Fruit fly (Drosophila melanogaster) whole organism, embryonic: ENCODE results near the gene Mink.
A peak's percentile ranks its signal among the peaks of the same experiment; 100 is the strongest.

ENCODE experiments used
- Adf1 ChIP-seq: fragments of 200-800 bp; sonication (Bioruptor generic); IDR thresholded peaks from 2 replicates; pipeline ENCODE4 v1.3.6; 2022; ENCODE audit warnings: missing biosample characterization, missing genetic modification characterization
- Asciz ChIP-seq: fragments of 200-800 bp; sonication (Bioruptor generic); optimal IDR thresholded peaks from 2 replicates; lab custom pipeline; 2017; ENCODE audit warnings: missing biosample characterization, mild to moderate bottlenecking, missing genetic modification characterization, missing genetic modification reagents
- Bgb ChIP-seq: fragments of 200-800 bp; sonication (Bioruptor generic); IDR thresholded peaks from 2 replicates; pipeline ENCODE4 v1.3.6; 2022; ENCODE audit warnings: missing biosample characterization, missing genetic modification characterization; ENCODE audit not compliant: partially characterized antibody
- CG11247 ChIP-seq: fragments of 200-800 bp; sonication (Bioruptor generic); IDR thresholded peaks from 2 replicates; pipeline ENCODE4 v1.3.6; 2022; ENCODE audit warnings: missing biosample characterization, missing genetic modification characterization
- CG11696 ChIP-seq: fragments of 200-800 bp; sonication (Bioruptor generic); IDR thresholded peaks from 2 replicates; pipeline ENCODE4 v1.3.6; 2022; ENCODE audit warnings: missing biosample characterization, missing genetic modification characterization
- CG1603 ChIP-seq: fragments of 200-800 bp; sonication (Bioruptor generic); optimal IDR thresholded peaks from 2 replicates; lab custom pipeline; 2019; ENCODE audit warnings: missing biosample characterization, mild to moderate bottlenecking, missing genetic modification characterization, moderate library complexity
- CG1647 ChIP-seq: fragments of 200-800 bp; sonication (Bioruptor generic); optimal IDR thresholded peaks from 3 replicates; lab custom pipeline; 2016; ENCODE audit warnings: missing biosample characterization, missing genetic modification characterization
- CG16863 ChIP-seq: fragments of 200-800 bp; sonication (Bioruptor generic); optimal IDR thresholded peaks from 3 replicates; lab custom pipeline; 2016; ENCODE audit warnings: missing biosample characterization, missing genetic modification characterization
- CG1832 ChIP-seq: fragments of 200-800 bp; sonication (Bioruptor generic); optimal IDR thresholded peaks from 2 replicates; lab custom pipeline; 2017; ENCODE audit warnings: missing biosample characterization, mild to moderate bottlenecking, missing genetic modification characterization, inconsistent platforms
- CG18599 ChIP-seq: fragments of 200-800 bp; sonication (Bioruptor generic); optimal IDR thresholded peaks from 3 replicates; lab custom pipeline; 2017; ENCODE audit warnings: missing biosample characterization, missing genetic modification characterization, mild to moderate bottlenecking, moderate library complexity, missing genetic modification reagents
- CG2120 ChIP-seq: fragments of 200-800 bp; sonication (Bioruptor generic); optimal IDR thresholded peaks from 3 replicates; lab custom pipeline; 2016; ENCODE audit warnings: missing biosample characterization, missing genetic modification characterization
- CG30403 ChIP-seq: fragments of 200-800 bp; sonication (Bioruptor generic); optimal IDR thresholded peaks from 3 replicates; lab custom pipeline; 2016; ENCODE audit warnings: missing biosample characterization, missing genetic modification characterization
- CG3065 ChIP-seq: fragments of 200-800 bp; sonication (Bioruptor generic); optimal IDR thresholded peaks from 2 replicates; lab custom pipeline; 2016; ENCODE audit warnings: missing biosample characterization, missing genetic modification characterization
- CG3407 ChIP-seq: fragments of 200-800 bp; sonication (Bioruptor generic); optimal IDR thresholded peaks from 2 replicates; lab custom pipeline; 2018; ENCODE audit warnings: missing biosample characterization, mild to moderate bottlenecking, missing genetic modification characterization
- CG6175 ChIP-seq: fragments of 200-800 bp; sonication (Bioruptor generic); IDR thresholded peaks from 3 replicates; pipeline ENCODE4 v1.3.6; 2022; ENCODE audit warnings: missing biosample characterization, missing genetic modification characterization
- CG7786 ChIP-seq: fragments of 200-800 bp; sonication (Bioruptor generic); optimal IDR thresholded peaks from 2 replicates; lab custom pipeline; 2016; ENCODE audit warnings: missing biosample characterization, missing genetic modification characterization
- CG8944 ChIP-seq: fragments of 200-800 bp; sonication (Bioruptor generic); optimal IDR thresholded peaks from 3 replicates; lab custom pipeline; 2016; ENCODE audit warnings: missing biosample characterization, missing genetic modification characterization
- CG9437 ChIP-seq: fragments of 200-800 bp; sonication (Bioruptor generic); optimal IDR thresholded peaks from 2 replicates; lab custom pipeline; 2018; ENCODE audit warnings: missing biosample characterization, mild to moderate bottlenecking, missing genetic modification characterization
- CG9609 ChIP-seq: fragments of 200-800 bp; sonication (Bioruptor generic); optimal IDR thresholded peaks from 3 replicates; lab custom pipeline; 2016; ENCODE audit warnings: missing biosample characterization, missing genetic modification characterization
- CHES-1-like ChIP-seq: fragments of 200-800 bp; sonication (Bioruptor generic); optimal IDR thresholded peaks from 2 replicates; lab custom pipeline; 2016; ENCODE audit warnings: missing biosample characterization, missing genetic modification characterization
- CTCF ChIP-seq: fragments of 200-800 bp; sonication (Bioruptor generic); optimal IDR thresholded peaks from 2 replicates; lab custom pipeline; 2017; ENCODE audit warnings: missing biosample characterization, mild to moderate bottlenecking, missing genetic modification characterization, moderate library complexity
- Dip3 ChIP-seq: fragments of 200-800 bp; sonication (Bioruptor generic); optimal IDR thresholded peaks from 3 replicates; lab custom pipeline; 2016; ENCODE audit warnings: missing biosample characterization, missing genetic modification characterization
- Elba2 ChIP-seq: fragments of 200-800 bp; sonication (Bioruptor generic); optimal IDR thresholded peaks from 3 replicates; lab custom pipeline; 2016; ENCODE audit warnings: missing biosample characterization, missing genetic modification characterization
- Ets65A ChIP-seq: fragments of 200-800 bp; sonication (Bioruptor generic); peaks from one replicate; lab custom pipeline; 2016; ENCODE audit warnings: missing biosample characterization, missing genetic modification characterization
- Hr78 ChIP-seq, 2 experiments: fragments of 200-800 bp in 1 of 2; fragments of >200 bp in 1 of 2; sonication (Bioruptor generic) in 1 of 2; optimal IDR thresholded peaks; 2 replicates each; lab custom pipeline; 2017 to 2019; ENCODE audit warnings: missing biosample characterization in 2 of 2, missing genetic modification characterization in 2 of 2, mild to moderate bottlenecking in 1 of 2, moderate library complexity in 1 of 2
- MESR4 ChIP-seq: fragments of 200-800 bp; sonication (Bioruptor generic); optimal IDR thresholded peaks from 2 replicates; lab custom pipeline; 2018; ENCODE audit warnings: missing biosample characterization, mild to moderate bottlenecking, missing genetic modification characterization, moderate library complexity
- Rx ChIP-seq: fragments of 200-800 bp; sonication (Bioruptor generic); IDR thresholded peaks from 2 replicates; pipeline ENCODE4 v1.3.6; 2022; ENCODE audit warnings: missing biosample characterization, missing genetic modification characterization
- Sry-β ChIP-seq: fragments of 200-800 bp; sonication (Bioruptor generic); optimal IDR thresholded peaks from 2 replicates; lab custom pipeline; 2018; ENCODE audit warnings: missing biosample characterization, mild to moderate bottlenecking, missing genetic modification characterization, moderate library complexity
- Ssrp ChIP-seq: fragments of 200-800 bp; sonication (Bioruptor generic); optimal IDR thresholded peaks from 2 replicates; lab custom pipeline; 2018; ENCODE audit warnings: missing biosample characterization, mild to moderate bottlenecking, missing genetic modification characterization, moderate library complexity
- TFAM ChIP-seq: fragments of 200-800 bp; sonication (Bioruptor generic); optimal IDR thresholded peaks from 2 replicates; lab custom pipeline; 2017; ENCODE audit warnings: missing biosample characterization, missing genetic modification characterization, inconsistent platforms
- Tbp ChIP-seq: fragments of >200 bp; optimal IDR thresholded peaks from 2 replicates; lab custom pipeline; 2018; ENCODE audit warnings: missing biosample characterization, missing genetic modification characterization
- abd-A ChIP-seq: fragments of 200-800 bp; sonication (Bioruptor generic); optimal IDR thresholded peaks from 3 replicates; lab custom pipeline; 2019; ENCODE audit warnings: missing biosample characterization, mild to moderate bottlenecking, missing genetic modification characterization, moderate library complexity
- cas ChIP-seq: fragments of 200-800 bp; sonication (Bioruptor generic); IDR thresholded peaks from 2 replicates; pipeline ENCODE4 v1.3.6; 2022; ENCODE audit warnings: missing biosample characterization, missing genetic modification characterization
- caup ChIP-seq: fragments of 200-800 bp; sonication (Bioruptor generic); optimal IDR thresholded peaks from 3 replicates; lab custom pipeline; 2017; ENCODE audit warnings: missing biosample characterization, mild to moderate bottlenecking, missing genetic modification characterization, moderate library complexity; ENCODE audit not compliant: severe bottlenecking
- dati ChIP-seq: fragments of 200-800 bp; sonication (Bioruptor generic); IDR thresholded peaks from 2 replicates; pipeline ENCODE4 v1.3.6; 2022; ENCODE audit warnings: missing biosample characterization, missing genetic modification characterization
- dpn ChIP-seq, 2 experiments: fragments of 200-800 bp; sonication (Bioruptor generic); optimal IDR thresholded peaks; 3 replicates each; lab custom pipeline; 2016; ENCODE audit warnings: missing biosample characterization in 2 of 2, missing genetic modification characterization in 2 of 2
- ewg ChIP-seq: fragments of 200-800 bp; sonication (Bioruptor generic); optimal IDR thresholded peaks from 3 replicates; lab custom pipeline; 2017; ENCODE audit warnings: mild to moderate bottlenecking, missing biosample characterization, missing genetic modification reagents, missing genetic modification characterization
- fd96Cb ChIP-seq: fragments of 200-800 bp; sonication (Bioruptor generic); optimal IDR thresholded peaks from 2 replicates; lab custom pipeline; 2018; ENCODE audit warnings: missing biosample characterization, mild to moderate bottlenecking, missing genetic modification characterization, moderate library complexity
- gce ChIP-seq: fragments of 200-800 bp; sonication (Bioruptor generic); IDR thresholded peaks from 3 replicates; pipeline ENCODE4 v1.3.6; 2022; ENCODE audit warnings: missing biosample characterization, missing genetic modification characterization
- klu ChIP-seq: fragments of 200-800 bp; sonication (Bioruptor generic); IDR thresholded peaks from 2 replicates; pipeline ENCODE4 v1.3.6; 2022; ENCODE audit warnings: missing biosample characterization, missing genetic modification characterization
- pan ChIP-seq, 4 experiments: fragments of >200 bp in 3 of 4; fragments of 200-800 bp in 1 of 4; sonication (Bioruptor generic) in 1 of 4; optimal IDR thresholded peaks in 3 of 4; IDR thresholded peaks in 1 of 4; 2 replicates each; pipeline versions ENCODE4 v1.3.6 to Lab custom; 2017 to 2022; ENCODE audit warnings: missing biosample characterization in 2 of 4, missing genetic modification characterization in 2 of 4, mixed read lengths in 1 of 4
- sim ChIP-seq: fragments of 200-800 bp; sonication (Bioruptor generic); IDR thresholded peaks from 2 replicates; pipeline ENCODE4 v1.3.6; 2022; ENCODE audit warnings: missing biosample characterization, missing genetic modification characterization
- sima ChIP-seq: fragments of 200-800 bp; sonication (Bioruptor generic); optimal IDR thresholded peaks from 2 replicates; lab custom pipeline; 2016; ENCODE audit warnings: missing biosample characterization, missing genetic modification characterization
- sqz ChIP-seq: fragments of 200-800 bp; sonication (Bioruptor generic); optimal IDR thresholded peaks from 3 replicates; lab custom pipeline; 2018; ENCODE audit warnings: missing biosample characterization, mild to moderate bottlenecking, missing genetic modification characterization
- sr ChIP-seq: fragments of 200-800 bp; sonication (Bioruptor generic); IDR thresholded peaks from 3 replicates; pipeline ENCODE4 v1.3.6; 2022; ENCODE audit warnings: missing biosample characterization, missing genetic modification characterization
- tin ChIP-seq: fragments of 200-800 bp; sonication (Bioruptor generic); optimal IDR thresholded peaks from 3 replicates; lab custom pipeline; 2016; ENCODE audit warnings: missing biosample characterization, missing genetic modification characterization
- vvl ChIP-seq: fragments of 200-800 bp; sonication (Bioruptor generic); IDR thresholded peaks from 2 replicates; pipeline ENCODE4 v1.3.6; 2022; ENCODE audit warnings: missing biosample characterization, missing genetic modification characterization
- yki ChIP-seq: fragments of >200 bp; optimal IDR thresholded peaks from 3 replicates; lab custom pipeline; 2018
- zfh2 ChIP-seq: fragments of 200-800 bp; sonication (Bioruptor generic); optimal IDR thresholded peaks from 2 replicates; lab custom pipeline; 2016; ENCODE audit warnings: missing biosample characterization, missing genetic modification characterization

Mink gene

DNA sequence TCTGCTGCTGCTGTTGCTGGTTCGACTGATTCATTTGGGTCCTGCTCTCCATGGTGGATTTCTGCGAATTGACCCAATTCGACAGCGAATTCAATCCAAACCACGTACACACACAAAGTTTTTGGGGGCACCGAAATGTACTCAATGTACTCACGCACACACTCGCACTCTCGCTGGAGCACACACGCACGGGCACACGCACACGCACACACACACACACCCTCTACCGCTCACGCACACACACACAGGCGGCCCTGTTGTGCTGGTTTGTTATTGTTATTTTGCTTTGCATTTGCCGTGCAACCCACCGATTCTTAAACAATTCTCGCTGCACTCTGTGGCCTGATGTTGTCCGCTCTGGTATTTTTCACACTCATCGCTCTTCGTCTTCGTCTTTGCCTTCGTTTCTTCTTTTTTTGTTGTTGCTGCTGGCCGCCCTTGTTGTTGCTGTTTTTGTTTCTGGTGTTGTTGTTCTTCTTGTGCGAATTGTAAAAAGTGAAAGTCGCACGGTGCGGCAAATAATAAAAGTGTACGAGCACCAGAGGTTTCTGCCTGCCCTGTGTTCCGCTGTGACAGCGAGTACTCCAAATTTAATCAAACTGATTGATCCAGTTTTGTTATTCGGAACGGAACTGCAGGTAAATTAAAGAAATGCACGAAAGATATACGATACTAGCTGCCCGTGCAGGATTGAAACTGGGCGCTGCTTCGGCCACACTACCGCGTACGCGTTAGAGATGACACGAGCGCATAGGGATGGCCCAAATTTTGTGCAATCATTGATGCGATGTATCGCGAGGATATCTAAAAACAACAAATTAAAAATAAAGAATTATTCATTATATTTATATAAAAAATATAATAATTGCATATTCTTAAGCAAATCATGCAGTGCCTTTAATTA, 46.1 kb upstream of the Mink start, which contains the start of gene CG3744 (continued):
- TF ChIP-seq CG6175 (GFP tag; lab: Robert Waterston, UW) (peak; percentile 92), CG1603 (tag; lab: Kevin White, UChicago) (peak; percentile 66), CG3065 (peak; percentile 76), yki (no peak), CHES-1-like (GFP tag; lab: Kevin White, UChicago) (peak; percentile 53), tin (GFP tag; lab: Kevin White, UChicago) (peak; percentile 95), CG18599 (GFP tag; lab: Kevin White, UChicago) (peak; percentile 93), Adf1 (GFP tag; lab: Robert Waterston, UW) (peak; percentile 79), sim (GFP tag; lab: Robert Waterston, UW) (peak; percentile 49; the same call in 1 of the 2 replicates), CG9437 (GFP tag; lab: Kevin White, UChicago) (peak; percentile 54), Ssrp (tag; lab: Kevin White, UChicago) (peak; percentile 88), cas (GFP tag; lab: Robert Waterston, UW) (peak; percentile 91), fd96Cb (peak; percentile 81), CG1647 (GFP tag; lab: Kevin White, UChicago) (peak; percentile 77), Bgb (GFP tag; lab: Robert Waterston, UW) (peak; percentile 95), Hr78 (GFP tag; optimal IDR thresholded peaks at IDR 0.05; lab: Kevin White, UChicago) (no peak), Rx (peak; percentile 90), CG1832 (GFP tag; lab: Kevin White, UChicago) (no peak), CG30403 (GFP tag; lab: Kevin White, UChicago) (peak; percentile 92), caup (GFP tag; lab: Kevin White, UChicago) (peak; percentile 93), pan (optimal IDR thresholded peaks at IDR 0.05; lab: Kevin White, UChicago) (no peak), pan (GFP tag; optimal IDR thresholded peaks at IDR 0.05 in 1 of 2, IDR thresholded peaks at IDR 0.05 in 1 of 2) (peak in 1 of 2 experiments; percentile 95), abd-A (no peak), CG3407 (GFP tag; lab: Kevin White, UChicago) (peak; percentile 78), klu (GFP tag; lab: Robert Waterston, UW) (peak; percentile 84), CG7786 (peak; percentile 73), Dip3 (peak; percentile 72), TFAM (GFP tag; lab: Kevin White, UChicago) (peak; percentile 19), zfh2 (GFP tag; lab: Kevin White, UChicago) (peak; percentile 89), vvl (GFP tag; lab: Robert Waterston, UW) (peak; percentile 98), MESR4 (GFP tag; lab: Kevin White, UChicago) (peak; percentile 60), Asciz (GFP tag; lab: Kevin White, UChicago) (no peak), sqz (GFP tag; lab: Kevin White, UChicago) (no peak), Ets65A (GFP tag; lab: Kevin White, UChicago) (peak; percentile 99), sima (no peak), CG9609 (peak; percentile 77), ewg (GFP tag; lab: Kevin White, UChicago) (peak; percentile 78), gce (GFP tag; lab: Robert Waterston, UW) (peak; percentile 87), dpn (GFP tag; optimal IDR thresholded peaks at IDR 0.05; lab: Kevin White, UChicago) (peak; percentile 79 to 94), Sry-β (GFP tag; lab: Kevin White, UChicago) (peak; percentile 56), CG16863 (GFP tag; lab: Kevin White, UChicago) (peak; percentile 59), Elba2 (GFP tag; lab: Kevin White, UChicago) (peak; percentile 6), CG11696 (peak; percentile 81), CG8944 (GFP tag; lab: Kevin White, UChicago) (peak; percentile 69), CG11247 (peak; percentile 96), Tbp (no peak), dati (GFP tag; lab: Robert Waterston, UW) (peak; percentile 71; the same call in 1 of the 2 replicates), CG2120 (GFP tag; lab: Kevin White, UChicago) (peak; percentile 92), CTCF (GFP tag; lab: Kevin White, UChicago) (no peak), sr (GFP tag; lab: Robert Waterston, UW) (peak; percentile 68)
